Worm (Caenorhabditis elegans) whole organism, mixed stage, embryonic: Measurements from ENCODE around the gene clec-57.

Source experiments
- M03D4.4 ChIP-seq: sonication (generic microtip); optimal IDR thresholded peaks from 2 replicates; lab custom pipeline; 2017; ENCODE audit warnings: mild to moderate bottlenecking, missing genetic modification characterization, missing compliant biosample characterization
- bed-3 ChIP-seq: fragments of 200-800 bp; sonication (Bioruptor generic); optimal IDR thresholded peaks from 3 replicates; lab custom pipeline; 2018; ENCODE audit warnings: mild to moderate bottlenecking, missing genetic modification characterization, moderate library complexity, missing compliant biosample characterization
- blmp-1 ChIP-seq: fragments of 150-350 bp; optimal IDR thresholded peaks from 2 replicates; lab custom pipeline; 2014; ENCODE audit warnings: missing biosample characterization, missing genetic modification characterization
- ceh-39 ChIP-seq: fragments of 150-350 bp; optimal IDR thresholded peaks from 2 replicates; lab custom pipeline; 2014; ENCODE audit warnings: missing biosample characterization, missing genetic modification characterization
- ceh-43 ChIP-seq: fragments of 200-800 bp; sonication (Bioruptor generic); optimal IDR thresholded peaks from 2 replicates; lab custom pipeline; 2018; ENCODE audit warnings: mild to moderate bottlenecking, missing genetic modification characterization, moderate library complexity, missing compliant biosample characterization
- ces-1 ChIP-seq: fragments of 150-350 bp; optimal IDR thresholded peaks from 2 replicates; lab custom pipeline; 2014; ENCODE audit warnings: missing biosample characterization, missing genetic modification reagents, missing genetic modification characterization
- cnd-1 ChIP-seq: fragments of 200-800 bp; sonication (Bioruptor generic); optimal IDR thresholded peaks from 2 replicates; lab custom pipeline; 2018; ENCODE audit warnings: mild to moderate bottlenecking, missing genetic modification characterization, missing compliant biosample characterization
- drap-1 ChIP-seq: fragments of 200-800 bp; sonication (Bioruptor generic); optimal IDR thresholded peaks from 3 replicates; lab custom pipeline; 2018; ENCODE audit warnings: mild to moderate bottlenecking, missing genetic modification characterization, missing compliant biosample characterization
- elt-1 ChIP-seq: sonication (generic microtip); optimal IDR thresholded peaks from 2 replicates; lab custom pipeline; 2017; ENCODE audit warnings: missing genetic modification characterization, mild to moderate bottlenecking, missing compliant biosample characterization, antibody characterized with exemption, moderate library complexity, borderline replicate concordance; ENCODE audit not compliant: insufficient read depth
- elt-3 ChIP-seq: fragments of 150-350 bp; optimal IDR thresholded peaks from 2 replicates; lab custom pipeline; 2014; ENCODE audit warnings: missing biosample characterization, missing genetic modification characterization
- ham-2 ChIP-seq: fragments of 200-800 bp; sonication (Bioruptor generic); optimal IDR thresholded peaks from 2 replicates; lab custom pipeline; 2018; ENCODE audit warnings: mild to moderate bottlenecking, missing genetic modification characterization, missing compliant biosample characterization
- hlh-1 ChIP-seq: fragments of 150-350 bp; optimal IDR thresholded peaks from 2 replicates; lab custom pipeline; 2014; ENCODE audit warnings: missing biosample characterization, missing genetic modification reagents, missing genetic modification characterization
- lin-13 ChIP-seq: fragments of 150-350 bp; optimal IDR thresholded peaks from 2 replicates; lab custom pipeline; 2014; ENCODE audit warnings: missing biosample characterization, missing genetic modification characterization
- lin-32 ChIP-seq: fragments of 200-800 bp; sonication (Bioruptor generic); optimal IDR thresholded peaks from 2 replicates; lab custom pipeline; 2018; ENCODE audit warnings: mild to moderate bottlenecking, missing genetic modification characterization, missing compliant biosample characterization
- lsy-2 ChIP-seq: fragments of 150-350 bp; optimal IDR thresholded peaks from 2 replicates; lab custom pipeline; 2014; ENCODE audit warnings: missing biosample characterization, missing genetic modification characterization
- mab-5 ChIP-seq: fragments of 150-350 bp; optimal IDR thresholded peaks from 2 replicates; lab custom pipeline; 2014; ENCODE audit warnings: missing biosample characterization, missing genetic modification characterization
- mep-1 ChIP-seq: fragments of 150-350 bp; optimal IDR thresholded peaks from 2 replicates; lab custom pipeline; 2017; ENCODE audit warnings: missing biosample characterization, missing genetic modification reagents, missing genetic modification characterization, inconsistent platforms
- mls-2 ChIP-seq: sonication (generic microtip); optimal IDR thresholded peaks from 2 replicates; lab custom pipeline; 2016; ENCODE audit warnings: mild to moderate bottlenecking, missing genetic modification characterization, moderate library complexity, missing compliant biosample characterization
- nhr-12 ChIP-seq: fragments of 150-350 bp; optimal IDR thresholded peaks from 2 replicates; lab custom pipeline; 2014; ENCODE audit warnings: missing biosample characterization, missing genetic modification characterization
- nhr-2 ChIP-seq: fragments of 150-350 bp; optimal IDR thresholded peaks from 2 replicates; lab custom pipeline; 2014; ENCODE audit warnings: missing biosample characterization, missing genetic modification characterization
- nhr-237 ChIP-seq: fragments of 150-350 bp; optimal IDR thresholded peaks from 2 replicates; lab custom pipeline; 2014; ENCODE audit warnings: missing biosample characterization, missing genetic modification characterization
- nhr-76 ChIP-seq: sonication (generic microtip); optimal IDR thresholded peaks from 2 replicates; lab custom pipeline; 2017; ENCODE audit warnings: missing biosample characterization, missing genetic modification characterization
- sem-2 ChIP-seq: fragments of 200-800 bp; sonication (Bioruptor generic); optimal IDR thresholded peaks from 2 replicates; lab custom pipeline; 2018; ENCODE audit warnings: mild to moderate bottlenecking, missing genetic modification characterization, missing compliant biosample characterization
- sptf-1 ChIP-seq: sonication (generic microtip); optimal IDR thresholded peaks from 2 replicates; lab custom pipeline; 2017; ENCODE audit warnings: mild to moderate bottlenecking, missing genetic modification characterization, moderate library complexity, missing compliant biosample characterization
- unc-120 ChIP-seq: sonication (generic microtip); optimal IDR thresholded peaks from 2 replicates; lab custom pipeline; 2017; ENCODE audit warnings: missing genetic modification characterization, missing compliant biosample characterization; ENCODE audit not compliant: poor library complexity, severe bottlenecking
- zip-8 ChIP-seq: fragments of 150-350 bp; optimal IDR thresholded peaks from 2 replicates; lab custom pipeline; 2014; ENCODE audit warnings: missing biosample characterization, missing genetic modification characterization
- ztf-11 ChIP-seq: fragments of 150-350 bp; optimal IDR thresholded peaks from 2 replicates; lab custom pipeline; 2014; ENCODE audit warnings: missing biosample characterization, missing genetic modification characterization

clec-57 gene

ce11 chrV:14499074-14499864 is 30.2 kb downstream of the clec-57 start:
- TF ChIP-seq zip-8 (tag; lab: Kevin White, UChicago) (no peak), elt-3 (tag; lab: Kevin White, UChicago) (no peak), sem-2 (GFP tag; lab: Kevin White, UChicago) (no peak), nhr-12 (tag; lab: Kevin White, UChicago) (no peak), lin-13 (tag; lab: Kevin White, UChicago) (no peak), mab-5 (tag; lab: Kevin White, UChicago) (no peak), drap-1 (GFP tag; lab: Kevin White, UChicago) (peak; percentile 23), bed-3 (GFP tag; lab: Kevin White, UChicago) (no peak)
- TF ChIP-seq, all 35 proteins: peak for 1

ce11 chrV:14500554-14500953 is 31.5 kb downstream of the clec-57 start:
- TF ChIP-seq nhr-76 (tag; lab: Kevin White, UChicago) (no peak), ces-1 (GFP tag; lab: Kevin White, UChicago) (peak; percentile 15)
- TF ChIP-seq, all 35 proteins: peak for 1

- TF ChIP-seq ces-1 (GFP tag; lab: Kevin White, UChicago) (no peak), hlh-1 (tag; lab: Kevin White, UChicago) (peak; percentile 10), mab-5 (tag; lab: Kevin White, UChicago) (no peak), sptf-1 (tag; lab: Kevin White, UChicago) (peak; percentile 32), cnd-1 (peak; percentile 56), zip-8 (tag; lab: Kevin White, UChicago) (peak; percentile 81), drap-1 (GFP tag; lab: Kevin White, UChicago) (peak; percentile 73), nhr-2 (tag; lab: Kevin White, UChicago) (peak; percentile 99)
Observed at ce11 chrV:14501136-14501535, 32.1 kb downstream of the clec-57 start, which contains the start of gene R02D5.24. Gene R02D5.24 (plus strand): TSS chrV:14501340.

ce11 chrV:14503065-14503464 is 34.0 kb downstream of the clec-57 start:
- TF ChIP-seq sptf-1 (tag; lab: Kevin White, UChicago): no peak
- no peak for TF ChIP-seq nhr-12 (tag; lab: Kevin White, UChicago)
- no peak for TF ChIP-seq lin-32
- TF ChIP-seq lin-13 (tag; lab: Kevin White, UChicago): no peak
- no peak for TF ChIP-seq M03D4.4 (tag; lab: Kevin White, UChicago)
- TF ChIP-seq nhr-76 (tag; lab: Kevin White, UChicago): no peak
- TF ChIP-seq ztf-11: no peak
- no peak for TF ChIP-seq blmp-1 (tag; lab: Kevin White, UChicago)
- no peak for TF ChIP-seq cnd-1
- no peak for TF ChIP-seq hlh-1 (tag; lab: Kevin White, UChicago)
- TF ChIP-seq sem-2 (GFP tag; lab: Kevin White, UChicago): no peak
- TF ChIP-seq drap-1 (GFP tag; lab: Kevin White, UChicago): no peak
- TF ChIP-seq unc-120 (tag; lab: Kevin White, UChicago): no peak
- TF ChIP-seq lsy-2 (tag; lab: Kevin White, UChicago): no peak
- no peak for TF ChIP-seq mep-1 (tag; lab: Kevin White, UChicago)
- TF ChIP-seq ceh-39: no peak
- no peak for TF ChIP-seq zip-8 (tag; lab: Kevin White, UChicago)
- no peak for TF ChIP-seq elt-3 (tag; lab: Kevin White, UChicago)

- no peak for TF ChIP-seq nhr-237 (tag; lab: Kevin White, UChicago)
- TF ChIP-seq, all 35 proteins: peak for 0
Observed at ce11 chrV:14504120-14504519, 35.1 kb downstream of the clec-57 start.

- TF ChIP-seq M03D4.4 (tag; lab: Kevin White, UChicago) (peak; percentile 29), drap-1 (GFP tag; lab: Kevin White, UChicago) (peak; percentile 66), bed-3 (GFP tag; lab: Kevin White, UChicago) (no peak), elt-1 (tag; lab: Kevin White, UChicago) (no peak)
- TF ChIP-seq, all 35 proteins: peak for 2
Observed at ce11 chrV:14504774-14505173, 35.7 kb downstream of the clec-57 start.

ce11 chrV:14505745-14506214 is 36.7 kb downstream of the clec-57 start:
- TF ChIP-seq sem-2 (GFP tag; lab: Kevin White, UChicago) (peak; percentile 7), elt-3 (tag; lab: Kevin White, UChicago) (peak; percentile 14), cnd-1 (peak; percentile 15), elt-1 (tag; lab: Kevin White, UChicago) (peak; percentile 92), sptf-1 (tag; lab: Kevin White, UChicago) (peak; percentile 30), ham-2 (GFP tag; lab: Kevin White, UChicago) (peak; percentile 95), ceh-43 (GFP tag; lab: Kevin White, UChicago) (no peak), mls-2 (no peak), drap-1 (GFP tag; lab: Kevin White, UChicago) (peak; percentile 62), lsy-2 (tag; lab: Kevin White, UChicago) (no peak)
